Fruit fly (Drosophila melanogaster) whole organism, wandering third instar larva: ENCODE results near the gene CG13045.

Experiments
- CG32264 ChIP-seq: fragments of 200-800 bp; sonication (Bioruptor generic); optimal IDR thresholded peaks from 2 replicates; lab custom pipeline; 2016; ENCODE audit warnings: missing biosample characterization, missing genetic modification characterization
- CG9705 ChIP-seq: fragments of 200-800 bp; sonication (Bioruptor generic); optimal IDR thresholded peaks from 2 replicates; lab custom pipeline; 2018; ENCODE audit warnings: missing biosample characterization, mild to moderate bottlenecking, missing genetic modification characterization
- CrebA ChIP-seq: fragments of 200-800 bp; sonication (Bioruptor generic); optimal IDR thresholded peaks from 2 replicates; lab custom pipeline; 2016; ENCODE audit warnings: missing biosample characterization, mild to moderate bottlenecking, missing genetic modification characterization, borderline replicate concordance
- Dfd ChIP-seq: fragments of >200 bp; optimal IDR thresholded peaks from 2 replicates; lab custom pipeline; 2017; ENCODE audit warnings: missing biosample characterization, missing genetic modification characterization
- GATAd ChIP-seq: sonication (Bioruptor generic); optimal IDR thresholded peaks from 2 replicates; lab custom pipeline; 2016; ENCODE audit warnings: missing biosample characterization, missing genetic modification characterization
- HLH106 ChIP-seq: fragments of 200-800 bp; optimal IDR thresholded peaks from 3 replicates; lab custom pipeline; 2019; ENCODE audit warnings: missing biosample characterization, mild to moderate bottlenecking, missing genetic modification characterization, moderate library complexity
- Hnf4 ChIP-seq: fragments of 200-800 bp; sonication (Bioruptor generic); optimal IDR thresholded peaks from 2 replicates; lab custom pipeline; 2016; ENCODE audit warnings: missing biosample characterization, mild to moderate bottlenecking, missing genetic modification characterization
- Hr78 ChIP-seq: fragments of >200 bp; optimal IDR thresholded peaks from 2 replicates; lab custom pipeline; 2017; ENCODE audit warnings: missing biosample characterization, missing genetic modification characterization
- Hr83 ChIP-seq: fragments of 200-300 bp; sonication (Bioruptor generic); optimal IDR thresholded peaks from 2 replicates; lab custom pipeline; 2016; ENCODE audit warnings: missing biosample characterization, mild to moderate bottlenecking, missing genetic modification characterization, moderate library complexity; ENCODE audit not compliant: poor library complexity, severe bottlenecking
- Jra ChIP-seq: sonication (Bioruptor generic); optimal IDR thresholded peaks from 2 replicates; lab custom pipeline; 2016; ENCODE audit warnings: missing biosample characterization, missing genetic modification characterization
- Mio ChIP-seq: sonication (Bioruptor generic); optimal IDR thresholded peaks from 2 replicates; lab custom pipeline; 2016; ENCODE audit warnings: missing biosample characterization, missing genetic modification characterization
- Myc ChIP-seq: fragments of >200 bp; optimal IDR thresholded peaks from 2 replicates; lab custom pipeline; 2017
- N ChIP-seq: fragments of >200 bp; optimal IDR thresholded peaks from 2 replicates; lab custom pipeline; 2018; ENCODE audit warnings: missing biosample characterization, missing external identifiers, missing genetic modification characterization
- OdsH ChIP-seq: fragments of 200-800 bp; sonication (Bioruptor generic); optimal IDR thresholded peaks from 2 replicates; lab custom pipeline; 2016; ENCODE audit warnings: missing biosample characterization, mild to moderate bottlenecking, missing genetic modification characterization
- Rel ChIP-seq, 2 experiments: fragments of 200-800 bp; sonication (Bioruptor generic) in 1 of 2; optimal IDR thresholded peaks; 2 replicates in 1 of 2; 3 replicates in 1 of 2; lab custom pipeline; 2016 to 2019; ENCODE audit warnings: mild to moderate bottlenecking in 2 of 2, missing biosample characterization in 2 of 2, missing genetic modification characterization in 2 of 2, moderate library complexity in 1 of 2
- Sp1 ChIP-seq: fragments of 200-800 bp; sonication (Bioruptor generic); optimal IDR thresholded peaks from 3 replicates; lab custom pipeline; 2019; ENCODE audit warnings: missing biosample characterization, mild to moderate bottlenecking, missing genetic modification characterization, moderate library complexity
- Vsx2 ChIP-seq: fragments of 200-300, 225-300 bp; sonication (Bioruptor generic); optimal IDR thresholded peaks from 2 replicates; lab custom pipeline; 2018; ENCODE audit warnings: missing biosample characterization, missing genetic modification characterization; ENCODE audit not compliant: partially characterized antibody
- br ChIP-seq: fragments of 200-800 bp; sonication (Bioruptor generic); optimal IDR thresholded peaks from 2 replicates; lab custom pipeline; 2016; ENCODE audit warnings: missing biosample characterization, missing genetic modification characterization
- brk ChIP-seq: fragments of 200-800 bp; sonication (Bioruptor generic); optimal IDR thresholded peaks from 2 replicates; lab custom pipeline; 2016; ENCODE audit warnings: missing biosample characterization, mild to moderate bottlenecking, missing genetic modification characterization
- dl ChIP-seq, 2 experiments: fragments of 175-275, 200-275 bp in 1 of 2; fragments of 200-275 bp in 1 of 2; sonication (Bioruptor generic); optimal IDR thresholded peaks; lab custom pipeline; 2018; ENCODE audit warnings: mild to moderate bottlenecking in 2 of 2, missing biosample characterization in 2 of 2, missing genetic modification characterization in 2 of 2, moderate library complexity in 2 of 2; ENCODE audit not compliant: partially characterized antibody in 2 of 2, insufficient read depth in 1 of 2
- dmrt93B ChIP-seq: fragments of 200-800 bp; sonication (Bioruptor generic); optimal IDR thresholded peaks from 2 replicates; lab custom pipeline; 2018; ENCODE audit warnings: missing biosample characterization, mild to moderate bottlenecking, missing genetic modification characterization
- dsf ChIP-seq: sonication (Bioruptor generic); optimal IDR thresholded peaks from 2 replicates; lab custom pipeline; 2016; ENCODE audit warnings: missing biosample characterization, missing genetic modification characterization, borderline replicate concordance
- ey ChIP-seq: fragments of 200-800 bp; sonication (Bioruptor generic); optimal IDR thresholded peaks from 2 replicates; lab custom pipeline; 2016; ENCODE audit warnings: missing biosample characterization, missing genetic modification characterization
- foxo ChIP-seq, 2 experiments: fragments of 200-800 bp; sonication (Bioruptor generic); optimal IDR thresholded peaks; 2 replicates in 1 of 2; 3 replicates in 1 of 2; lab custom pipeline; 2016 to 2017; ENCODE audit warnings: missing biosample characterization in 2 of 2, missing genetic modification characterization in 2 of 2
- jim ChIP-seq: fragments of 175-275, 200-325 bp; sonication (Bioruptor generic); optimal IDR thresholded peaks from 2 replicates; lab custom pipeline; 2016; ENCODE audit warnings: missing biosample characterization, mild to moderate bottlenecking, missing genetic modification characterization
- lola ChIP-seq: fragments of >200 bp; optimal IDR thresholded peaks from 2 replicates; lab custom pipeline; 2017; ENCODE audit warnings: missing biosample characterization, missing genetic modification characterization
- pan ChIP-seq: fragments of >200 bp; optimal IDR thresholded peaks from 2 replicates; lab custom pipeline; 2017
- psq ChIP-seq: fragments of 200-800 bp; sonication (Bioruptor generic); optimal IDR thresholded peaks from 3 replicates; lab custom pipeline; 2017; ENCODE audit warnings: missing biosample characterization, mild to moderate bottlenecking, missing genetic modification characterization, moderate library complexity
- rgr ChIP-seq: fragments of 200-800 bp; sonication (Bioruptor generic); optimal IDR thresholded peaks from 3 replicates; lab custom pipeline; 2016; ENCODE audit warnings: missing biosample characterization, mild to moderate bottlenecking, missing genetic modification characterization
- sage ChIP-seq: fragments of 200-800 bp; sonication (Bioruptor generic); optimal IDR thresholded peaks from 2 replicates; lab custom pipeline; 2016; ENCODE audit warnings: missing biosample characterization, mild to moderate bottlenecking, missing genetic modification characterization
- tai ChIP-seq: sonication (Bioruptor generic); optimal IDR thresholded peaks from 2 replicates; lab custom pipeline; 2016; ENCODE audit warnings: missing biosample characterization, missing genetic modification characterization

CG13045 gene

dm6 chr3L:16308380-16308779 lies 17.6 kb upstream of the CG13045 start, which contains the start of gene CG13042:
Gene CG13042 (minus strand): TSS chr3L:16308480.
- TF ChIP-seq dl (GFP tag; optimal IDR thresholded peaks at IDR 0.05; lab: Kevin White, UChicago; ENCODE audit: insufficient read depth in 1 of 2, partially characterized antibody in 2 of 2), result no peak
- TF ChIP-seq dmrt93B (GFP tag; lab: Kevin White, UChicago), result no peak
- TF ChIP-seq OdsH (GFP tag; lab: Kevin White, UChicago), result no peak
- no peak for TF ChIP-seq Rel (GFP tag; optimal IDR thresholded peaks at IDR 0.05; lab: Kevin White, UChicago)
- no peak for TF ChIP-seq Rel (tag; optimal IDR thresholded peaks at IDR 0.05; lab: Kevin White, UChicago)
- TF ChIP-seq Jra, result no peak
- TF ChIP-seq Hr83 (GFP tag; lab: Kevin White, UChicago), result no peak
- no peak for TF ChIP-seq N (GFP tag; lab: Kevin White, UChicago)
- TF ChIP-seq Myc (lab: Kevin White, UChicago), result no peak
- TF ChIP-seq HLH106, result no peak
- no peak for TF ChIP-seq rgr

DNA sequence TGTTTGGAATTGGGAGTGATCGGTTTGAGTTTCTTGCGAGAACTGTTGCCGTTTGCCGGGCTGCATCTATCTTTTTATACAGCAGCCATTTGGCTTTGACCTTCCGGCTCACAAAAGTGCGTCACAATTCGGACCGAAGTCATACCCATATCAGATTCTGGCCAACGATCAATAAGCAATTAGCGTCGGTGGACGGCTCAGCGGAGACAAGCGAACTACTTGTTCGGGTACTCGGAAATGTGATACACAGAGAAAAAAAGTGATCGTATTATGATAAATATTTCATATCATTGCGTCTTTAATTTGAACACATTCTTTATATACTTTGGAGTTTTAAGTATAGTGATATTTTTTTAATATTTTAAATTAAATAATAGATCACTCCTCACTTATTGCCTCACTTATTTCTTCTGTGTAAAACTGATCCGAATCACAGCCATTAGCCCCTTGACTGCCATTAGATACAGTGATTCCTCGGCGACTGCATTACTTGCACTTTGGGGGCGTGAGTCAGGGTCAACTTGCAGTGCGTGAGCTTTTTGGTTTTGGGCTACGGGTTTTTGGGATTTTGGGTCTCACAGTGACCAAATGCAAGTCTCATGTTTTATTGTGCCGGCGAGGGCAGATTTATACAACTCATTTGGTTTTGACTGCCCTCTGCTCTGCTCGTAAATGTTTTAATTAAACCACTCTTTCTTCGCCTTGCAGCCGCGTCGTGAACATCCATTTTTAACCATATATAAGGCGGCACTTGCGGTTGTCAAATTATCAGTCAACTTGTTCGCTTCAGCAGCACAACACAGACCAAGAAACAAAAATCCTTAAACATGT lies 15.3 kb upstream of the CG13045 start, which contains the start of the genes CG13043 and CG13063:
Gene CG13043 (minus strand): TSS at position 51 of the 831 bp plus-strand sequence.
Gene CG13063 (plus strand): TSS at position 781 of the 831 bp plus-strand sequence.
- no peak for TF ChIP-seq CG9705 (GFP tag; lab: Kevin White, UChicago)
- no peak for TF ChIP-seq Hnf4 (GFP tag; lab: Kevin White, UChicago)
- no peak for TF ChIP-seq jim (GFP tag; lab: Kevin White, UChicago)
- no peak for TF ChIP-seq Vsx2
- no peak for TF ChIP-seq CrebA
- no peak for TF ChIP-seq br (GFP tag; lab: Kevin White, UChicago)
- no peak for TF ChIP-seq dsf (GFP tag; lab: Kevin White, UChicago)
- TF ChIP-seq Myc (lab: Kevin White, UChicago), result no peak
- no peak for TF ChIP-seq foxo (GFP tag; optimal IDR thresholded peaks at IDR 0.05; lab: Kevin White, UChicago)
- no peak for TF ChIP-seq Jra
- TF ChIP-seq N (GFP tag; lab: Kevin White, UChicago), result no peak
- no peak for TF ChIP-seq tai (GFP tag; lab: Kevin White, UChicago)

- TF ChIP-seq HLH106 (no peak), Mio (GFP tag; lab: Kevin White, UChicago) (no peak), rgr (no peak), dl (GFP tag; optimal IDR thresholded peaks at IDR 0.05; lab: Kevin White, UChicago; ENCODE audit: insufficient read depth in 1 of 2, partially characterized antibody in 2 of 2) (no peak), Jra (no peak), Hr78 (GFP tag; lab: Kevin White, UChicago) (no peak), Dfd (GFP tag; lab: Kevin White, UChicago) (no peak), brk (no peak), br (GFP tag; lab: Kevin White, UChicago) (no peak), psq (no peak), Rel (GFP tag; optimal IDR thresholded peaks at IDR 0.05; lab: Kevin White, UChicago) (no peak), Rel (tag; optimal IDR thresholded peaks at IDR 0.05; lab: Kevin White, UChicago) (no peak), pan (no peak), CG9705 (GFP tag; lab: Kevin White, UChicago) (no peak), GATAd (GFP tag; lab: Kevin White, UChicago) (no peak), Vsx2 (no peak), ey (no peak), Myc (lab: Kevin White, UChicago) (no peak), lola (no peak)
Measured at dm6 chr3L:16303982-16304381, 13.2 kb upstream of the CG13045 start, which contains the start of gene CG43249. Gene CG43249 (plus strand): TSS chr3L:16304282.

DNA sequence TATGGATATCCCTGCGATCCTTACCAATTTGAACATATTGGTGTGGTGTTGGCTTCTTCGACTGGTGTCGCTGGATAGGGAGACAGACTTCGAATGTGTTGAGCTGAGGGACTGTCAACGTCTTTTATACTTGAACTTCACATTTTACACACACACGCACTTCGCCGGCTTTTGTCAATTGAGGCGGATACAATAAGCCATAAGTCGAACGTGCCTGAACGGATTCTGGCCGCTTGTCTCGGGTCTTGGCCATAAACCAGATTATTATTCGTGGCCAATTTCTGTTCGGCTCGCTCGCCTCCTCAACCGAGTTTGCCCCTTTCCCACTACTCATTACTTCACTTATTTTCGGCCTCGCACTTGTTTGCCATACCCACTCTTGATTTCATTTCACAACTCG lies 12.3 kb upstream of the CG13045 start, which contains the start of gene CG13044:
Gene CG13044 (minus strand): TSS at position 101 of the 400 bp plus-strand sequence.
- no peak for TF ChIP-seq CG32264 (GFP tag; lab: Kevin White, UChicago)
- TF ChIP-seq Sp1 (GFP tag; lab: Kevin White, UChicago), result no peak
- no peak for TF ChIP-seq OdsH (GFP tag; lab: Kevin White, UChicago)
- TF ChIP-seq Dfd (GFP tag; lab: Kevin White, UChicago), result no peak
- no peak for TF ChIP-seq sage (GFP tag; lab: Kevin White, UChicago)
- no peak for TF ChIP-seq Hr83 (GFP tag; lab: Kevin White, UChicago)
